Fruit fly (Drosophila melanogaster): Measurements from ENCODE around the gene Pomp.

Gene Pomp

dm6 chr2L:20823196-20824105 lies 36.0 kb downstream of the Pomp start (continued):
- TF ChIP-seq CG2678 (tag; optimal IDR thresholded peaks at IDR 0.05): peak; percentile 23
- no peak for TF ChIP-seq danr (GFP tag; IDR thresholded peaks at IDR 0.05)
- TF ChIP-seq CG4707 (GFP tag; optimal IDR thresholded peaks at IDR 0.05): peak; percentile 19
- TF ChIP-seq org-1 (GFP tag; optimal IDR thresholded peaks at IDR 0.05): no peak
- TF ChIP-seq CG2712 (tag; optimal IDR thresholded peaks at IDR 0.05): peak; percentile 25
- TF ChIP-seq nau (GFP tag; optimal IDR thresholded peaks at IDR 0.05): no peak
- TF ChIP-seq Doc3 (GFP tag; IDR thresholded peaks at IDR 0.05; ENCODE audit: partially characterized antibody): no peak
- peak; percentile 33 for TF ChIP-seq wek (GFP tag; optimal IDR thresholded peaks at IDR 0.05)
- peak; percentile 76 for TF ChIP-seq ci (GFP tag; IDR thresholded peaks at IDR 0.05)
- peak; percentile 65 for TF ChIP-seq nom (GFP tag; optimal IDR thresholded peaks at IDR 0.05)
- TF ChIP-seq gcm (GFP tag; optimal IDR thresholded peaks at IDR 0.05): no peak
- no peak for TF ChIP-seq Side (GFP tag; optimal IDR thresholded peaks at IDR 0.05)
- TF ChIP-seq Rx (GFP tag; IDR thresholded peaks at IDR 0.05): no peak
- TF ChIP-seq abd-A (tag; optimal IDR thresholded peaks at IDR 0.05): peak; percentile 89
- no peak for TF ChIP-seq CHES-1-like (GFP tag; optimal IDR thresholded peaks at IDR 0.05)
- peak; percentile 51; the same call in 1 of the 3 replicates for TF ChIP-seq vnd (GFP tag; IDR thresholded peaks at IDR 0.05; ENCODE audit: partially characterized antibody)
- no peak for TF ChIP-seq gsb-n (tag; optimal IDR thresholded peaks at IDR 0.05)
- peak; percentile 29 for TF ChIP-seq CG6813 (GFP tag; optimal IDR thresholded peaks at IDR 0.05)
- TF ChIP-seq knrl (GFP tag; IDR thresholded peaks at IDR 0.05; ENCODE audit: partially characterized antibody): peak; percentile 40; the same call in 2 of the 3 replicates
- TF ChIP-seq Max (GFP tag; optimal IDR thresholded peaks at IDR 0.05): peak; percentile 13
- peak; percentile 70; the same call in 1 of the 3 replicates for TF ChIP-seq CG6175 (GFP tag; IDR thresholded peaks at IDR 0.05)
- no peak for TF ChIP-seq repo (GFP tag; optimal IDR thresholded peaks at IDR 0.05)
- TF ChIP-seq CG11093 (GFP tag; IDR thresholded peaks at IDR 0.05): no peak
- TF ChIP-seq CG17612 (GFP tag; IDR thresholded peaks at IDR 0.05): no peak
- TF ChIP-seq Camta (GFP tag; optimal IDR thresholded peaks at IDR 0.05): no peak
- TF ChIP-seq pros (GFP tag; optimal IDR thresholded peaks at IDR 0.05): peak; percentile 88
- peak; percentile 40 for TF ChIP-seq twi (tag; optimal IDR thresholded peaks at IDR 0.05)
- TF ChIP-seq exex (tag; optimal IDR thresholded peaks at IDR 0.05): peak; percentile 54
- TF ChIP-seq CG14441 (GFP tag; IDR thresholded peaks at IDR 0.05): 0 out of 2 replicates have a peak, but pooled peaks have one; percentile 16
- no peak for TF ChIP-seq en (GFP tag; optimal IDR thresholded peaks at IDR 0.05)
- peak; percentile 18 for TF ChIP-seq CG13424 (tag; optimal IDR thresholded peaks at IDR 0.05)
- TF ChIP-seq sob (GFP tag; IDR thresholded peaks at IDR 0.05): peak; percentile 46
- no peak for TF ChIP-seq pita (GFP tag; optimal IDR thresholded peaks at IDR 0.05)
- peak; percentile 42; the same call in 1 of the 2 replicates for TF ChIP-seq CG9215 (GFP tag; IDR thresholded peaks at IDR 0.05)
- peak; percentile 52 for TF ChIP-seq ERR (GFP tag; optimal IDR thresholded peaks at IDR 0.05)
- TF ChIP-seq Hr51 (GFP tag; optimal IDR thresholded peaks at IDR 0.05): peak in 1 of 2 experiments; percentile 24
- TF ChIP-seq Adf1 (GFP tag; IDR thresholded peaks at IDR 0.05): peak; percentile 61
- TF ChIP-seq Xrp1 (GFP tag; IDR thresholded peaks at IDR 0.05): no peak
- peak; percentile 52 for TF ChIP-seq fd64A (GFP tag; optimal IDR thresholded peaks at IDR 0.05)
- peak; percentile 58 for TF ChIP-seq CG5180 (GFP tag; optimal IDR thresholded peaks at IDR 0.05)
- TF ChIP-seq HmgD (GFP tag; optimal IDR thresholded peaks at IDR 0.05): peak; percentile 81
- peak; percentile 2 for TF ChIP-seq ATbp (GFP tag; optimal IDR thresholded peaks at IDR 0.05)
- TF ChIP-seq CG12942 (GFP tag; optimal IDR thresholded peaks at IDR 0.05): peak; percentile 16
- TF ChIP-seq Sry-β (GFP tag; optimal IDR thresholded peaks at IDR 0.05): peak; percentile 96
- peak; percentile 91 for TF ChIP-seq sqz (GFP tag; optimal IDR thresholded peaks at IDR 0.05)
- TF ChIP-seq caup (GFP tag; optimal IDR thresholded peaks at IDR 0.05; ENCODE audit: severe bottlenecking): peak; percentile 1
- no peak for TF ChIP-seq ab (GFP tag; optimal IDR thresholded peaks at IDR 0.05)
